Fruit fly (Drosophila melanogaster) whole organism, embryonic: ENCODE data around the gene CG5043.

Source experiments
- Adf1 ChIP-seq: fragments of 200-800 bp; sonication (Bioruptor generic); IDR thresholded peaks from 2 replicates; pipeline ENCODE4 v1.3.6; 2022; ENCODE audit warnings: missing biosample characterization, missing genetic modification characterization
- C15 ChIP-seq: fragments of 200-800 bp; sonication (Bioruptor generic); IDR thresholded peaks from 3 replicates; pipeline ENCODE4 v1.3.6; 2022; ENCODE audit warnings: missing biosample characterization, missing genetic modification characterization
- CG12659 ChIP-seq: fragments of 200-800 bp; sonication (Bioruptor generic); optimal IDR thresholded peaks from 3 replicates; lab custom pipeline; 2017; ENCODE audit warnings: mild to moderate bottlenecking, missing biosample characterization, missing genetic modification reagents, missing genetic modification characterization
- CG1603 ChIP-seq: fragments of 200-800 bp; sonication (Bioruptor generic); optimal IDR thresholded peaks from 2 replicates; lab custom pipeline; 2019; ENCODE audit warnings: missing biosample characterization, mild to moderate bottlenecking, missing genetic modification characterization, moderate library complexity
- CG17385 ChIP-seq: fragments of 200-800 bp; sonication (Bioruptor generic); optimal IDR thresholded peaks from 3 replicates; lab custom pipeline; 2018; ENCODE audit warnings: missing biosample characterization, mild to moderate bottlenecking, missing genetic modification characterization
- CG17829 ChIP-seq: fragments of 200-800 bp; optimal IDR thresholded peaks from 2 replicates; lab custom pipeline; 2019; ENCODE audit warnings: missing biosample characterization, mild to moderate bottlenecking, missing genetic modification characterization, moderate library complexity
- CG2712 ChIP-seq: fragments of 200-800 bp; optimal IDR thresholded peaks from 3 replicates; lab custom pipeline; 2019; ENCODE audit warnings: missing biosample characterization, mild to moderate bottlenecking, missing genetic modification characterization, moderate library complexity
- CG32532 ChIP-seq: fragments of 200-800 bp; sonication (Bioruptor generic); IDR thresholded peaks from 2 replicates; pipeline ENCODE4 v1.3.6; 2022; ENCODE audit warnings: missing biosample characterization, missing genetic modification characterization
- CG33213 ChIP-seq: fragments of 200-800 bp; sonication (Bioruptor generic); optimal IDR thresholded peaks from 3 replicates; lab custom pipeline; 2016; ENCODE audit warnings: missing biosample characterization, missing genetic modification characterization
- CG4282 ChIP-seq: fragments of 200-800 bp; sonication (Bioruptor generic); optimal IDR thresholded peaks from 2 replicates; lab custom pipeline; 2016; ENCODE audit warnings: missing biosample characterization, missing genetic modification characterization
- CG8290 ChIP-seq, 3 experiments: fragments of 200-800 bp; sonication (Bioruptor generic); optimal IDR thresholded peaks; 2 replicates each; lab custom pipeline; 2016 to 2019; ENCODE audit warnings: missing biosample characterization in 3 of 3, missing genetic modification characterization in 3 of 3, mild to moderate bottlenecking in 2 of 3, moderate library complexity in 1 of 3
- CG8388 ChIP-seq: fragments of 200-800 bp; sonication (Bioruptor generic); optimal IDR thresholded peaks from 2 replicates; lab custom pipeline; 2019; ENCODE audit warnings: missing biosample characterization, mild to moderate bottlenecking, missing genetic modification characterization, moderate library complexity
- CG9727 ChIP-seq: fragments of 200-800 bp; sonication (Bioruptor generic); optimal IDR thresholded peaks from 3 replicates; lab custom pipeline; 2017; ENCODE audit warnings: missing biosample characterization, mild to moderate bottlenecking, missing genetic modification characterization
- CHES-1-like ChIP-seq: fragments of 200-800 bp; sonication (Bioruptor generic); optimal IDR thresholded peaks from 2 replicates; lab custom pipeline; 2016; ENCODE audit warnings: missing biosample characterization, missing genetic modification characterization
- CTCF ChIP-seq: fragments of 200-800 bp; sonication (Bioruptor generic); optimal IDR thresholded peaks from 2 replicates; lab custom pipeline; 2017; ENCODE audit warnings: missing biosample characterization, mild to moderate bottlenecking, missing genetic modification characterization, moderate library complexity
- CkIIα-i1 ChIP-seq: fragments of 200-800 bp; sonication (Bioruptor generic); IDR thresholded peaks from 2 replicates; pipeline ENCODE4 v1.3.6; 2022; ENCODE audit warnings: missing biosample characterization, missing genetic modification characterization
- D19A ChIP-seq: fragments of 200-800 bp; optimal IDR thresholded peaks from 3 replicates; lab custom pipeline; 2019; ENCODE audit warnings: missing biosample characterization, mild to moderate bottlenecking, missing genetic modification characterization, moderate library complexity
- Dip3 ChIP-seq: fragments of 200-800 bp; sonication (Bioruptor generic); optimal IDR thresholded peaks from 3 replicates; lab custom pipeline; 2016; ENCODE audit warnings: missing biosample characterization, missing genetic modification characterization
- Dref ChIP-seq: fragments of 200-800 bp; sonication (Bioruptor generic); IDR thresholded peaks from 2 replicates; pipeline ENCODE4 v1.3.6; 2022; ENCODE audit warnings: missing biosample characterization, missing genetic modification characterization
- H15 ChIP-seq: fragments of 200-800 bp; sonication (Bioruptor generic); IDR thresholded peaks from 3 replicates; pipeline ENCODE4 v1.3.6; 2022; ENCODE audit warnings: missing biosample characterization, missing genetic modification characterization
- Hr3 ChIP-seq: fragments of 200-800 bp; sonication (Bioruptor generic); optimal IDR thresholded peaks from 3 replicates; lab custom pipeline; 2016; ENCODE audit warnings: missing biosample characterization, missing genetic modification characterization
- Jarid2 ChIP-seq: fragments of 200-800 bp; sonication (Bioruptor generic); optimal IDR thresholded peaks from 3 replicates; lab custom pipeline; 2017; ENCODE audit warnings: mild to moderate bottlenecking, missing biosample characterization, missing genetic modification reagents, missing genetic modification characterization
- Lim3 ChIP-seq: fragments of 200-800 bp; sonication (Bioruptor generic); IDR thresholded peaks from 2 replicates; pipeline ENCODE4 v1.3.6; 2022; ENCODE audit warnings: missing biosample characterization, missing genetic modification characterization
- MBD-R2 ChIP-seq: fragments of 200-800 bp; sonication (Bioruptor generic); IDR thresholded peaks from 2 replicates; pipeline ENCODE4 v1.3.6; 2022; ENCODE audit warnings: missing biosample characterization, missing genetic modification characterization
- MESR4 ChIP-seq: fragments of 200-800 bp; sonication (Bioruptor generic); optimal IDR thresholded peaks from 2 replicates; lab custom pipeline; 2018; ENCODE audit warnings: missing biosample characterization, mild to moderate bottlenecking, missing genetic modification characterization, moderate library complexity
- Mes4 ChIP-seq: fragments of 200-800 bp; sonication (Bioruptor generic); optimal IDR thresholded peaks from 2 replicates; lab custom pipeline; 2016; ENCODE audit warnings: missing biosample characterization, missing genetic modification characterization
- NFAT ChIP-seq: fragments of 200-800 bp; sonication (Bioruptor generic); IDR thresholded peaks from 2 replicates; pipeline ENCODE4 v1.3.6; 2022; ENCODE audit warnings: missing biosample characterization, missing genetic modification characterization
- Nf-YC ChIP-seq: fragments of 200-800 bp; optimal IDR thresholded peaks from 3 replicates; lab custom pipeline; 2019; ENCODE audit warnings: missing biosample characterization, mild to moderate bottlenecking, missing genetic modification characterization, moderate library complexity
- NfI ChIP-seq: fragments of 200-800 bp; sonication (Bioruptor generic); optimal IDR thresholded peaks from 3 replicates; lab custom pipeline; 2018; ENCODE audit warnings: missing biosample characterization, mild to moderate bottlenecking, missing genetic modification characterization, moderate library complexity
- PHDP ChIP-seq: fragments of 200-800 bp; sonication (Bioruptor generic); optimal IDR thresholded peaks from 3 replicates; lab custom pipeline; 2018; ENCODE audit warnings: missing biosample characterization, mild to moderate bottlenecking, missing genetic modification characterization, moderate library complexity
- Pdp1 ChIP-seq, 2 experiments: fragments of 200-800 bp; sonication (Bioruptor generic); optimal IDR thresholded peaks; 3 replicates each; lab custom pipeline; 2016; ENCODE audit warnings: missing biosample characterization in 2 of 2, missing genetic modification characterization in 2 of 2, mild to moderate bottlenecking in 1 of 2, moderate library complexity in 1 of 2
- Rfx ChIP-seq: fragments of 200-800 bp; sonication (Bioruptor generic); IDR thresholded peaks from 2 replicates; pipeline ENCODE4 v1.3.6; 2022; ENCODE audit warnings: missing biosample characterization, missing genetic modification characterization
- Taf1 ChIP-seq: fragments of 200-800 bp; sonication (Bioruptor generic); IDR thresholded peaks from 2 replicates; pipeline ENCODE4 v1.3.6; 2022; ENCODE audit warnings: missing biosample characterization, missing genetic modification characterization
- btn ChIP-seq: fragments of 200-800 bp; sonication (Bioruptor generic); optimal IDR thresholded peaks from 2 replicates; lab custom pipeline; 2016; ENCODE audit warnings: missing biosample characterization, missing genetic modification characterization
- chinmo ChIP-seq: fragments of 200-800 bp; sonication (Bioruptor generic); IDR thresholded peaks from 4 replicates; pipeline ENCODE4 v1.3.6; 2022; ENCODE audit warnings: missing biosample characterization, missing genetic modification characterization; ENCODE audit not compliant: partially characterized antibody
- chn ChIP-seq: fragments of 200-800 bp; sonication (Bioruptor generic); optimal IDR thresholded peaks from 2 replicates; lab custom pipeline; 2016; ENCODE audit warnings: missing biosample characterization, missing genetic modification characterization
- corto ChIP-seq: fragments of 200-800 bp; sonication (Bioruptor generic); optimal IDR thresholded peaks from 2 replicates; lab custom pipeline; 2016; ENCODE audit warnings: missing biosample characterization, mild to moderate bottlenecking, missing genetic modification characterization, moderate library complexity
- dpn ChIP-seq, 2 experiments: fragments of 200-800 bp; sonication (Bioruptor generic); optimal IDR thresholded peaks; 3 replicates each; lab custom pipeline; 2016; ENCODE audit warnings: missing biosample characterization in 2 of 2, missing genetic modification characterization in 2 of 2
- eve ChIP-seq, 2 experiments: fragments of >200 bp; optimal IDR thresholded peaks; 2 replicates each; lab custom pipeline; 2017; ENCODE audit warnings: missing biosample characterization in 2 of 2, missing genetic modification characterization in 2 of 2
- gcm ChIP-seq: fragments of 200-800 bp; sonication (Bioruptor generic); optimal IDR thresholded peaks from 2 replicates; lab custom pipeline; 2019; ENCODE audit warnings: missing biosample characterization, mild to moderate bottlenecking, missing genetic modification characterization, moderate library complexity
- gfzf ChIP-seq: fragments of 200-800 bp; sonication (Bioruptor generic); optimal IDR thresholded peaks from 2 replicates; lab custom pipeline; 2016; ENCODE audit warnings: missing biosample characterization, mild to moderate bottlenecking, missing genetic modification characterization, moderate library complexity
- grau ChIP-seq: fragments of 200-800 bp; optimal IDR thresholded peaks from 3 replicates; lab custom pipeline; 2019; ENCODE audit warnings: missing biosample characterization, mild to moderate bottlenecking, missing genetic modification characterization, moderate library complexity
- h ChIP-seq: fragments of >200 bp; optimal IDR thresholded peaks from 2 replicates; lab custom pipeline; 2017
- mam ChIP-seq: fragments of 200-800 bp; sonication (Bioruptor generic); optimal IDR thresholded peaks from 3 replicates; lab custom pipeline; 2016; ENCODE audit warnings: missing biosample characterization, missing genetic modification characterization
- ranshi ChIP-seq: fragments of 200-800 bp; sonication (Bioruptor generic); IDR thresholded peaks from 2 replicates; pipeline ENCODE4 v1.3.6; 2022; ENCODE audit warnings: missing biosample characterization, missing genetic modification characterization
- rib ChIP-seq: fragments of 200-800 bp; sonication (Bioruptor generic); IDR thresholded peaks from 2 replicates; pipeline ENCODE4 v1.3.6; 2022; ENCODE audit warnings: missing biosample characterization, missing genetic modification characterization
- slbo ChIP-seq: fragments of 200-800 bp; sonication (Bioruptor generic); IDR thresholded peaks from 2 replicates; pipeline ENCODE4 v1.3.6; 2022; ENCODE audit warnings: missing biosample characterization, missing genetic modification characterization
- sr ChIP-seq: fragments of 200-800 bp; sonication (Bioruptor generic); IDR thresholded peaks from 3 replicates; pipeline ENCODE4 v1.3.6; 2022; ENCODE audit warnings: missing biosample characterization, missing genetic modification characterization
- ttk ChIP-seq: fragments of 200-800 bp; sonication (Bioruptor generic); IDR thresholded peaks from 2 replicates; pipeline ENCODE4 v2.1.2; 2022; ENCODE audit warnings: missing biosample characterization, missing genetic modification characterization
- vfl ChIP-seq: fragments of 200-800 bp; sonication (Bioruptor generic); optimal IDR thresholded peaks from 2 replicates; lab custom pipeline; 2016; ENCODE audit warnings: missing biosample characterization, missing genetic modification characterization
- wor ChIP-seq: fragments of 200-800 bp; sonication (Bioruptor generic); IDR thresholded peaks from 2 replicates; pipeline ENCODE4 v1.3.6; 2022; ENCODE audit warnings: missing biosample characterization, missing genetic modification characterization

CG5043 gene

DNA sequence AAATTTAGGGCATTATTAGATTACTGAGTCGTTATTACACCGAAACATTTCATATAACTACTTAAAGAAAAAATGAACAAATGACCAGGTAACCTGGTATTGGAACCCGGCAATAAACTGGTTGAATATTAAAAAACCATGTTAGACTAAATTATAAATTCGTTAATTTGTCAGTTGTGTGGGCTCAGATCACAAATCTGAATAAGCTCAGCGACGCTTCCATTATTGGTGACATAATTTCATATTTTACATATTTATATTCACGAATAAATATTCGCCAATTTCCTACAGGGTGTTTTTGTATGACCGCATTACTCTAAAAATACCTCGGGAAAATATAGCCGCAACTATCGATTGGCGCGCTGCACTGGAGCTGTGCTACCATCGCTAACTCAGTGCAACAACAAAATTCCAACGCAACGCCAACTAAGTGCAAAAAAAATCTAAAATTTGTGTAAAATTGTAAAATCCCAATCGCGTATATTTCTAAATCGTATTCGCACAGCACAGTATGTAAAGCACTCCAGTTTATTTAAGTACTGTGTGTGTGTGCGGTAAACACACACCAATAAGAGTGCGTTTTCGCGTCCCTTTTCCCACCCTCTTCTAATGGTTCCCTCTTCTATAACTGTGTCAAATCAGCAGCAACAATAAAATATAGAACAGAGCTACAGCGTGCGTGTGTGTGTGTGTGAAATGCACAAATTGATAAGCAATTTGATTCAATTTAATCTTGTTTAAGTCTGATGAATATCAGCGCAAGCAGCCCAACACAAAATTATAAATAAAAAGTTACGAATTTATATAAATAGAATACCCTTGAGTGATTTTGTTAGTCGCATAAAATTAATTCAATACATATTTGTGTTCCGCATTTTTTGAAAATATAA, 49.1 kb upstream of the CG5043 start, which contains the start of gene CLIP-190 (continued):
- TF ChIP-seq CG33213 (GFP tag; lab: Kevin White, UChicago) (peak; percentile 47), corto (GFP tag; lab: Kevin White, UChicago) (peak; percentile 68), wor (GFP tag; lab: Robert Waterston, UW) (no peak), Pdp1 (GFP tag; optimal IDR thresholded peaks at IDR 0.05; lab: Kevin White, UChicago) (peak in 1 of 2 experiments; percentile 65), ranshi (GFP tag; lab: Robert Waterston, UW) (no peak), Dref (GFP tag; lab: Robert Waterston, UW) (peak; percentile 78), CG1603 (peak; percentile 53), CG32532 (GFP tag; lab: Robert Waterston, UW) (peak; percentile 39; the same call in 1 of the 2 replicates), MESR4 (peak; percentile 38), CTCF (peak; percentile 27), eve (GFP tag; optimal IDR thresholded peaks at IDR 0.05; lab: Kevin White, UChicago) (peak in 1 of 2 experiments; percentile 41), chinmo (GFP tag; lab: Robert Waterston, UW) (peak; percentile 83), CG12659 (GFP tag; lab: Kevin White, UChicago) (peak; percentile 43), chn (GFP tag; lab: Kevin White, UChicago) (peak; percentile 29), Lim3 (GFP tag; lab: Robert Waterston, UW) (no peak), Taf1 (no peak), CG8290 (GFP tag; optimal IDR thresholded peaks at IDR 0.05; lab: Kevin White, UChicago) (no peak), CG8290 (tag; optimal IDR thresholded peaks at IDR 0.05; lab: Kevin White, UChicago) (peak in 1 of 2 experiments; percentile 54), dpn (GFP tag; optimal IDR thresholded peaks at IDR 0.05; lab: Kevin White, UChicago) (peak; percentile 8 to 26), CG2712 (no peak), mam (peak; percentile 28), CHES-1-like (GFP tag; lab: Kevin White, UChicago) (peak; percentile 37), Dip3 (GFP tag; lab: Kevin White, UChicago) (peak; percentile 22)

DNA sequence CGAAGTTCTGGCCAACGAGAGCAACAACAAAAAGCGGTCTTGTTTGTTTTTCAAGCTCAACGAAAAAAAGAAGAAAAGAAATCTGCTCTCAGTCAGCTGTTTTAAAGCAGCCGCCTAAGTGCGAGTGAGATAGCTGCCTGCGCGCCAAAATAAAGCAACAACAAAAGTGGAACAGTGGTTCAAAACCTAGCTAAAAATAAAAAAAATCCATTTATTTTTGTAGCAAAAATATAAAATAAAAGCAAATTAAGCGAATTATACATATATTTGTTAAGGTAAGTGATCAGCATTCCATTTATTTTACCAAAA, 48.5 kb upstream of the CG5043 start:
- TF ChIP-seq Mes4 (GFP tag; lab: Kevin White, UChicago) (no peak), h (lab: Kevin White, UChicago) (no peak), CG8388 (GFP tag; lab: Kevin White, UChicago) (peak; percentile 9), H15 (no peak), D19A (tag; lab: Kevin White, UChicago) (peak; percentile 31), Jarid2 (peak; percentile 7), gfzf (GFP tag; lab: Kevin White, UChicago) (no peak), CkIIα-i1 (GFP tag; lab: Robert Waterston, UW) (no peak), Hr3 (GFP tag; lab: Kevin White, UChicago) (no peak), gcm (no peak), ttk (GFP tag; lab: Robert Waterston, UW) (no peak), slbo (GFP tag; lab: Robert Waterston, UW) (peak; percentile 20; the same call in 1 of the 2 replicates), C15 (GFP tag; lab: Robert Waterston, UW) (no peak), CG9727 (peak; percentile 28), vfl (no peak), Rfx (GFP tag; lab: Robert Waterston, UW) (peak; percentile 38; the same call in 1 of the 2 replicates), NfI (GFP tag; lab: Kevin White, UChicago) (no peak), PHDP (tag; lab: Kevin White, UChicago) (peak; percentile 32), grau (tag; lab: Kevin White, UChicago) (peak; percentile 13), Adf1 (peak; percentile 26; the same call in 1 of the 2 replicates), MBD-R2 (GFP tag; lab: Robert Waterston, UW) (peak; percentile 21; the same call in 1 of the 2 replicates), rib (GFP tag; lab: Robert Waterston, UW) (no peak), btn (GFP tag; lab: Kevin White, UChicago) (no peak), Nf-YC (tag; lab: Kevin White, UChicago) (peak; percentile 20), CG17829 (tag; lab: Kevin White, UChicago) (peak; percentile 15), CG17385 (peak; percentile 51), NFAT (GFP tag; lab: Robert Waterston, UW) (no peak), CG4282 (GFP tag; lab: Kevin White, UChicago) (peak; percentile 49), sr (no peak)
